Worm (Caenorhabditis elegans) whole organism, L4 larva: ENCODE measurements around the gene gen-1.

Source experiments
- Y105C5A.15 ChIP-seq: fragments of 200-800 bp; sonication (Bioruptor generic); IDR thresholded peaks from 2 replicates; pipeline ENCODE4 v1.3.6; 2022; ENCODE audit warnings: missing genetic modification characterization, missing compliant biosample characterization
- ama-1 ChIP-seq: fragments of 150-350 bp; optimal IDR thresholded peaks from 2 replicates; lab custom pipeline; 2014; ENCODE audit warnings: inconsistent platforms, mixed read lengths
- hlh-30 ChIP-seq: sonication (generic microtip); optimal IDR thresholded peaks from 2 replicates; lab custom pipeline; 2017; ENCODE audit warnings: antibody characterized with exemption, mild to moderate bottlenecking, missing genetic modification characterization, missing compliant biosample characterization; ENCODE audit not compliant: insufficient read depth
- jun-1 ChIP-seq: fragments of 150-350 bp; optimal IDR thresholded peaks from 2 replicates; lab custom pipeline; 2014; ENCODE audit warnings: missing biosample characterization, missing genetic modification reagents, missing genetic modification characterization
- lim-7 ChIP-seq: fragments of 200-800 bp; sonication (Bioruptor generic); IDR thresholded peaks from 2 replicates; pipeline ENCODE4 v1.3.6; 2022; ENCODE audit warnings: missing genetic modification characterization, missing compliant biosample characterization
- madf-5 ChIP-seq, 2 experiments: fragments of 200-800 bp; sonication (Bioruptor generic); IDR thresholded peaks; 2 replicates each; pipeline ENCODE4 v1.3.6; 2022; ENCODE audit warnings: missing compliant biosample characterization in 2 of 2, missing genetic modification characterization in 2 of 2
- mdl-1 ChIP-seq, 2 experiments: fragments of 150-350 bp in 1 of 2; sonication (generic microtip) in 1 of 2; optimal IDR thresholded peaks; 2 replicates each; lab custom pipeline; 2014 to 2017; ENCODE audit warnings: missing biosample characterization in 2 of 2, missing genetic modification characterization in 2 of 2
- mep-1 ChIP-seq: fragments of 150-350 bp; sonication (generic microtip); optimal IDR thresholded peaks from 3 replicates; lab custom pipeline; 2014; ENCODE audit warnings: missing biosample characterization, missing genetic modification characterization
- nhr-10 ChIP-seq: fragments of 150-350 bp; optimal IDR thresholded peaks from 2 replicates; lab custom pipeline; 2014; ENCODE audit warnings: missing biosample characterization, missing genetic modification characterization
- nhr-237 ChIP-seq: sonication (generic microtip); optimal IDR thresholded peaks from 2 replicates; lab custom pipeline; 2017; ENCODE audit warnings: missing biosample characterization, missing genetic modification characterization
- nhr-76 ChIP-seq: fragments of 150-350 bp; optimal IDR thresholded peaks from 2 replicates; lab custom pipeline; 2014; ENCODE audit warnings: missing biosample characterization, missing genetic modification characterization
- snpc-4 ChIP-seq: fragments of 150-350 bp; optimal IDR thresholded peaks from 2 replicates; lab custom pipeline; 2014; ENCODE audit warnings: missing biosample characterization, missing genetic modification characterization

- no peak for TF ChIP-seq mdl-1 (tag; optimal IDR thresholded peaks at IDR 0.05; lab: Kevin White, UChicago)
- no peak for TF ChIP-seq lim-7 (GFP tag; lab: Robert Waterston, UW)
- TF ChIP-seq hlh-30 (tag; lab: Kevin White, UChicago): no peak
- TF ChIP-seq jun-1: no peak
- no peak for TF ChIP-seq snpc-4
- TF ChIP-seq nhr-10: no peak
- no peak for TF ChIP-seq nhr-76 (tag; lab: Kevin White, UChicago)
- TF ChIP-seq nhr-237 (tag; lab: Kevin White, UChicago): no peak
- no peak for TF ChIP-seq madf-5 (GFP tag; IDR thresholded peaks at IDR 0.05; lab: Robert Waterston, UW)
- no peak for TF ChIP-seq ama-1
- no peak for TF ChIP-seq mep-1 (tag; lab: Kevin White, UChicago)
- TF ChIP-seq Y105C5A.15 (GFP tag; lab: Robert Waterston, UW): no peak
These were observed 35.1 kb upstream of the gen-1 start for ce11 chrIII:6283024-6283423.
